Fruit fly (Drosophila melanogaster) whole organism, embryonic: ENCODE results near the gene CG1622.

ENCODE experiments used
- Ada2b ChIP-seq: fragments of 200-800 bp; sonication (Bioruptor generic); IDR thresholded peaks from 2 replicates; pipeline ENCODE4 v1.3.6; 2022; ENCODE audit warnings: missing biosample characterization, missing genetic modification characterization
- CG10462 ChIP-seq: fragments of 200-800 bp; sonication (Bioruptor generic); optimal IDR thresholded peaks from 2 replicates; lab custom pipeline; 2016; ENCODE audit warnings: missing biosample characterization, missing genetic modification characterization
- CG10979 ChIP-seq: fragments of 200-800 bp; sonication (Bioruptor generic); optimal IDR thresholded peaks from 2 replicates; lab custom pipeline; 2018; ENCODE audit warnings: missing biosample characterization, mild to moderate bottlenecking, missing genetic modification characterization, moderate library complexity
- CG11560 ChIP-seq: fragments of 200-800 bp; sonication (Bioruptor generic); IDR thresholded peaks from 3 replicates; pipeline ENCODE4 v1.3.6; 2022; ENCODE audit warnings: missing biosample characterization, missing genetic modification characterization
- CG1233 ChIP-seq: fragments of 200-800 bp; sonication (Bioruptor generic); optimal IDR thresholded peaks from 4 replicates; lab custom pipeline; 2018; ENCODE audit warnings: missing biosample characterization, mild to moderate bottlenecking, missing genetic modification characterization
- CG14050 ChIP-seq: fragments of 200-800 bp; sonication (Bioruptor generic); IDR thresholded peaks from 3 replicates; pipeline ENCODE4 v1.3.6; 2022; ENCODE audit warnings: missing biosample characterization, missing genetic modification characterization
- CG1529 ChIP-seq: fragments of 200-800 bp; sonication (Bioruptor generic); optimal IDR thresholded peaks from 3 replicates; lab custom pipeline; 2018; ENCODE audit warnings: missing biosample characterization, missing genetic modification characterization
- CG16863 ChIP-seq: fragments of 200-800 bp; sonication (Bioruptor generic); optimal IDR thresholded peaks from 3 replicates; lab custom pipeline; 2016; ENCODE audit warnings: missing biosample characterization, missing genetic modification characterization
- CG17328 ChIP-seq: fragments of 200-800 bp; sonication (Bioruptor generic); IDR thresholded peaks from 2 replicates; pipeline ENCODE4 v1.3.6; 2022; ENCODE audit warnings: missing biosample characterization, missing genetic modification characterization
- CG17829 ChIP-seq: fragments of 200-800 bp; optimal IDR thresholded peaks from 2 replicates; lab custom pipeline; 2019; ENCODE audit warnings: missing biosample characterization, mild to moderate bottlenecking, missing genetic modification characterization, moderate library complexity
- CG18262 ChIP-seq: fragments of 200-800 bp; optimal IDR thresholded peaks from 3 replicates; lab custom pipeline; 2019; ENCODE audit warnings: missing biosample characterization, mild to moderate bottlenecking, missing genetic modification characterization, moderate library complexity
- CG2116 ChIP-seq: fragments of 200-800 bp; sonication (Bioruptor generic); optimal IDR thresholded peaks from 3 replicates; lab custom pipeline; 2018; ENCODE audit warnings: missing biosample characterization, mild to moderate bottlenecking, missing genetic modification characterization
- CG30020 ChIP-seq: fragments of 200-800 bp; optimal IDR thresholded peaks from 2 replicates; lab custom pipeline; 2019; ENCODE audit warnings: missing biosample characterization, mild to moderate bottlenecking, missing genetic modification characterization, moderate library complexity
- CG4424 ChIP-seq: fragments of 200-800 bp; sonication (Bioruptor generic); optimal IDR thresholded peaks from 3 replicates; lab custom pipeline; 2016; ENCODE audit warnings: missing biosample characterization, missing genetic modification characterization
- CG4854 ChIP-seq: fragments of 200-800 bp; sonication (Bioruptor generic); optimal IDR thresholded peaks from 2 replicates; lab custom pipeline; 2016; ENCODE audit warnings: missing biosample characterization, missing genetic modification characterization, inconsistent platforms
- CG6813 ChIP-seq: fragments of 200-800 bp; sonication (Bioruptor generic); optimal IDR thresholded peaks from 2 replicates; lab custom pipeline; 2017; ENCODE audit warnings: missing biosample characterization, missing genetic modification characterization, mild to moderate bottlenecking, moderate library complexity, missing genetic modification reagents
- CG7357 ChIP-seq: fragments of 200-800 bp; sonication (Bioruptor generic); IDR thresholded peaks from 3 replicates; pipeline ENCODE4 v1.3.6; 2022; ENCODE audit warnings: missing biosample characterization, missing genetic modification characterization
- CG7839 ChIP-seq: fragments of 200-800 bp; sonication (Bioruptor generic); optimal IDR thresholded peaks from 3 replicates; lab custom pipeline; 2018; ENCODE audit warnings: missing biosample characterization, mild to moderate bottlenecking, missing genetic modification characterization, moderate library complexity
- CG8089 ChIP-seq: fragments of 200-800 bp; sonication (Bioruptor generic); optimal IDR thresholded peaks from 3 replicates; lab custom pipeline; 2016; ENCODE audit warnings: missing biosample characterization, missing genetic modification characterization
- CG8478 ChIP-seq: fragments of >200 bp; optimal IDR thresholded peaks from 2 replicates; lab custom pipeline; 2018
- CG8924 ChIP-seq: fragments of 200-800 bp; optimal IDR thresholded peaks from 3 replicates; lab custom pipeline; 2019; ENCODE audit warnings: missing biosample characterization, mild to moderate bottlenecking, missing genetic modification characterization, moderate library complexity
- CG9609 ChIP-seq: fragments of 200-800 bp; sonication (Bioruptor generic); optimal IDR thresholded peaks from 3 replicates; lab custom pipeline; 2016; ENCODE audit warnings: missing biosample characterization, missing genetic modification characterization
- CG9727 ChIP-seq: fragments of 200-800 bp; sonication (Bioruptor generic); optimal IDR thresholded peaks from 3 replicates; lab custom pipeline; 2017; ENCODE audit warnings: missing biosample characterization, mild to moderate bottlenecking, missing genetic modification characterization
- CG9797 ChIP-seq: fragments of 200-800 bp; sonication (Bioruptor generic); optimal IDR thresholded peaks from 3 replicates; lab custom pipeline; 2018; ENCODE audit warnings: missing biosample characterization, mild to moderate bottlenecking, missing genetic modification characterization
- Dbx ChIP-seq: fragments of 200-800 bp; sonication (Bioruptor generic); IDR thresholded peaks from 3 replicates; pipeline ENCODE4 v1.3.6; 2022; ENCODE audit warnings: missing biosample characterization, missing genetic modification characterization
- Dip2 ChIP-seq: fragments of 200-800 bp; sonication (Bioruptor generic); IDR thresholded peaks from 2 replicates; pipeline ENCODE4 v1.3.6; 2022; ENCODE audit warnings: missing biosample characterization, missing genetic modification characterization
- Drgx ChIP-seq: fragments of 200-800 bp; sonication (Bioruptor generic); IDR thresholded peaks from 2 replicates; pipeline ENCODE4 v1.3.6; 2022; ENCODE audit warnings: missing biosample characterization, missing genetic modification characterization
- HLHmδ ChIP-seq: fragments of 200-800 bp; sonication (Bioruptor generic); optimal IDR thresholded peaks from 2 replicates; lab custom pipeline; 2018; ENCODE audit warnings: missing biosample characterization, mild to moderate bottlenecking, missing genetic modification characterization, moderate library complexity
- Hr3 ChIP-seq: fragments of 200-800 bp; sonication (Bioruptor generic); optimal IDR thresholded peaks from 3 replicates; lab custom pipeline; 2016; ENCODE audit warnings: missing biosample characterization, missing genetic modification characterization
- Hr78 ChIP-seq, 2 experiments: fragments of 200-800 bp in 1 of 2; fragments of >200 bp in 1 of 2; sonication (Bioruptor generic) in 1 of 2; optimal IDR thresholded peaks; 2 replicates each; lab custom pipeline; 2017 to 2019; ENCODE audit warnings: missing biosample characterization in 2 of 2, missing genetic modification characterization in 2 of 2, mild to moderate bottlenecking in 1 of 2, moderate library complexity in 1 of 2
- Lim3 ChIP-seq: fragments of 200-800 bp; sonication (Bioruptor generic); IDR thresholded peaks from 2 replicates; pipeline ENCODE4 v1.3.6; 2022; ENCODE audit warnings: missing biosample characterization, missing genetic modification characterization
- Lpt ChIP-seq: fragments of >200 bp; optimal IDR thresholded peaks from 2 replicates; lab custom pipeline; 2018; ENCODE audit warnings: missing biosample characterization, missing genetic modification characterization
- MTF-1 ChIP-seq: fragments of 200-800 bp; sonication (Bioruptor generic); optimal IDR thresholded peaks from 2 replicates; lab custom pipeline; 2018; ENCODE audit warnings: missing biosample characterization, mild to moderate bottlenecking, missing genetic modification characterization, borderline replicate concordance
- NC2β ChIP-seq: fragments of 200-800 bp; sonication (Bioruptor generic); optimal IDR thresholded peaks from 2 replicates; lab custom pipeline; 2016; ENCODE audit warnings: missing biosample characterization, missing genetic modification characterization
- Optix ChIP-seq: fragments of 200-800 bp; sonication (Bioruptor generic); IDR thresholded peaks from 3 replicates; pipeline ENCODE4 v1.3.6; 2022; ENCODE audit warnings: missing biosample characterization, missing genetic modification characterization
- Side ChIP-seq: fragments of 200-800 bp; sonication (Bioruptor generic); optimal IDR thresholded peaks from 2 replicates; lab custom pipeline; 2016; ENCODE audit warnings: missing biosample characterization, missing genetic modification characterization
- az2 ChIP-seq: fragments of 200-800 bp; sonication (Bioruptor generic); optimal IDR thresholded peaks from 3 replicates; lab custom pipeline; 2016; ENCODE audit warnings: missing biosample characterization, missing genetic modification characterization
- bowl ChIP-seq: fragments of 200-800 bp; sonication (Bioruptor generic); IDR thresholded peaks from 2 replicates; pipeline ENCODE4 v1.3.6; 2022; ENCODE audit warnings: missing biosample characterization, missing genetic modification characterization
- dimm ChIP-seq: fragments of 200-800 bp; sonication (Bioruptor generic); IDR thresholded peaks from 2 replicates; pipeline ENCODE4 v1.3.6; 2022; ENCODE audit warnings: missing biosample characterization, missing genetic modification characterization
- emc ChIP-seq: fragments of 200-800 bp; sonication (Bioruptor generic); optimal IDR thresholded peaks from 2 replicates; lab custom pipeline; 2016; ENCODE audit warnings: missing biosample characterization, missing genetic modification characterization
- exex ChIP-seq: fragments of 200-800 bp; sonication (Bioruptor generic); optimal IDR thresholded peaks from 4 replicates; lab custom pipeline; 2018; ENCODE audit warnings: missing biosample characterization, mild to moderate bottlenecking, missing genetic modification characterization, moderate library complexity
- gro ChIP-seq: fragments of 200-800 bp; sonication (Bioruptor generic); optimal IDR thresholded peaks from 2 replicates; lab custom pipeline; 2016; ENCODE audit warnings: missing biosample characterization, missing genetic modification characterization
- gt ChIP-seq: fragments of 200-800 bp; sonication (Bioruptor generic); IDR thresholded peaks from 2 replicates; pipeline ENCODE4 v1.3.6; 2022; ENCODE audit warnings: missing biosample characterization, missing genetic modification characterization
- klu ChIP-seq: fragments of 200-800 bp; sonication (Bioruptor generic); IDR thresholded peaks from 2 replicates; pipeline ENCODE4 v1.3.6; 2022; ENCODE audit warnings: missing biosample characterization, missing genetic modification characterization
- luna ChIP-seq: fragments of 200-800 bp; sonication (Bioruptor generic); optimal IDR thresholded peaks from 2 replicates; lab custom pipeline; 2016; ENCODE audit warnings: missing biosample characterization, missing genetic modification characterization
- nmo ChIP-seq: fragments of 200-800 bp; sonication (Bioruptor generic); optimal IDR thresholded peaks from 2 replicates; lab custom pipeline; 2018; ENCODE audit warnings: missing biosample characterization, mild to moderate bottlenecking, missing genetic modification characterization, moderate library complexity
- p53 ChIP-seq: fragments of 200-800 bp; sonication (Bioruptor generic); optimal IDR thresholded peaks from 2 replicates; lab custom pipeline; 2016; ENCODE audit warnings: missing biosample characterization, missing genetic modification characterization
- pb ChIP-seq: fragments of 200-800 bp; sonication (Bioruptor generic); optimal IDR thresholded peaks from 3 replicates; lab custom pipeline; 2016; ENCODE audit warnings: missing biosample characterization, missing genetic modification characterization
- pnt ChIP-seq: fragments of 200-800 bp; sonication (Bioruptor generic); optimal IDR thresholded peaks from 3 replicates; lab custom pipeline; 2016; ENCODE audit warnings: missing biosample characterization, missing genetic modification characterization
- psq ChIP-seq: fragments of 200-800 bp; sonication (Bioruptor generic); optimal IDR thresholded peaks from 2 replicates; lab custom pipeline; 2017; ENCODE audit warnings: missing biosample characterization, missing genetic modification characterization
- tio ChIP-seq: fragments of 200-800 bp; sonication (Bioruptor generic); optimal IDR thresholded peaks from 2 replicates; lab custom pipeline; 2017; ENCODE audit warnings: missing biosample characterization, missing genetic modification characterization, inconsistent platforms
- trem ChIP-seq: fragments of 200-800 bp; optimal IDR thresholded peaks from 3 replicates; lab custom pipeline; 2019; ENCODE audit warnings: missing biosample characterization, mild to moderate bottlenecking, missing genetic modification characterization, moderate library complexity
- zen2 ChIP-seq: fragments of 200-800 bp; sonication (Bioruptor generic); IDR thresholded peaks from 3 replicates; pipeline ENCODE4 v1.3.6; 2022; ENCODE audit warnings: missing biosample characterization, missing genetic modification characterization; ENCODE audit not compliant: partially characterized antibody

CG1622 gene

dm6 chrX:13287854-13288376 lies 9.0 kb upstream of the CG1622 start, which contains the start of gene Remo (continued):
- TF ChIP-seq CG14050 (GFP tag; lab: Robert Waterston, UW) (no peak), CG8089 (GFP tag; lab: Kevin White, UChicago) (no peak), psq (GFP tag; lab: Kevin White, UChicago) (no peak), HLHmδ (GFP tag; lab: Kevin White, UChicago) (no peak), CG4424 (GFP tag; lab: Kevin White, UChicago) (no peak), CG8924 (tag; lab: Kevin White, UChicago) (peak; percentile 46), dimm (no peak), nmo (peak; percentile 59), klu (GFP tag; lab: Robert Waterston, UW) (no peak), zen2 (GFP tag; lab: Robert Waterston, UW) (0 out of 3 replicates have a peak, but pooled peaks have one; percentile 7), CG10462 (GFP tag; lab: Kevin White, UChicago) (no peak), gro (GFP tag; lab: Kevin White, UChicago) (no peak), pnt (no peak), Side (GFP tag; lab: Kevin White, UChicago) (no peak), MTF-1 (GFP tag; lab: Kevin White, UChicago) (no peak), CG30020 (no peak), Hr78 (GFP tag; optimal IDR thresholded peaks at IDR 0.05; lab: Kevin White, UChicago) (peak in 1 of 2 experiments; percentile 95), CG2116 (GFP tag; lab: Kevin White, UChicago) (peak; percentile 81), CG7357 (GFP tag; lab: Robert Waterston, UW) (no peak), emc (GFP tag; lab: Kevin White, UChicago) (no peak), Hr3 (GFP tag; lab: Kevin White, UChicago) (no peak), CG16863 (GFP tag; lab: Kevin White, UChicago) (no peak), CG17328 (no peak), CG7839 (tag; lab: Kevin White, UChicago) (no peak), CG1529 (no peak), CG11560 (tag; lab: Robert Waterston, UW) (no peak), CG1233 (GFP tag; lab: Kevin White, UChicago) (no peak), CG6813 (no peak), Lpt (no peak), Dip2 (GFP tag; lab: Robert Waterston, UW) (no peak), bowl (GFP tag; lab: Robert Waterston, UW) (no peak), CG18262 (tag; lab: Kevin White, UChicago) (no peak), az2 (GFP tag; lab: Kevin White, UChicago) (no peak), CG17829 (tag; lab: Kevin White, UChicago) (no peak), CG9609 (GFP tag; lab: Kevin White, UChicago) (no peak), Ada2b (GFP tag; lab: Robert Waterston, UW) (no peak), CG8478 (lab: Kevin White, UChicago) (no peak), exex (tag; lab: Kevin White, UChicago) (no peak), CG9727 (no peak), pb (GFP tag; lab: Kevin White, UChicago) (no peak), luna (GFP tag; lab: Kevin White, UChicago) (no peak), tio (GFP tag; lab: Kevin White, UChicago) (no peak), Dbx (GFP tag; lab: Robert Waterston, UW) (peak; percentile 35; the same call in 1 of the 3 replicates), Lim3 (no peak), trem (tag; lab: Kevin White, UChicago) (peak; percentile 34), gt (GFP tag; lab: Robert Waterston, UW) (no peak), NC2β (GFP tag; lab: Kevin White, UChicago) (no peak), CG10979 (tag; lab: Kevin White, UChicago) (no peak), Optix (no peak), CG4854 (GFP tag; lab: Kevin White, UChicago) (no peak), p53 (GFP tag; lab: Kevin White, UChicago) (no peak), CG9797 (GFP tag; lab: Kevin White, UChicago) (peak; percentile 78), Drgx (GFP tag; lab: Robert Waterston, UW) (no peak)
